Worm (Caenorhabditis elegans) whole organism, late embryonic: ENCODE data around the gene rps-25.

Experiments used
- fax-1 ChIP-seq: sonication (generic microtip); optimal IDR thresholded peaks from 2 replicates; lab custom pipeline; 2016; ENCODE audit warnings: missing genotype, missing genetic modification characterization, missing compliant biosample characterization
- syd-9 ChIP-seq: sonication (generic microtip); optimal IDR thresholded peaks from 2 replicates; lab custom pipeline; 2016; ENCODE audit warnings: mild to moderate bottlenecking, missing genetic modification characterization, moderate library complexity, missing compliant biosample characterization

DNA sequence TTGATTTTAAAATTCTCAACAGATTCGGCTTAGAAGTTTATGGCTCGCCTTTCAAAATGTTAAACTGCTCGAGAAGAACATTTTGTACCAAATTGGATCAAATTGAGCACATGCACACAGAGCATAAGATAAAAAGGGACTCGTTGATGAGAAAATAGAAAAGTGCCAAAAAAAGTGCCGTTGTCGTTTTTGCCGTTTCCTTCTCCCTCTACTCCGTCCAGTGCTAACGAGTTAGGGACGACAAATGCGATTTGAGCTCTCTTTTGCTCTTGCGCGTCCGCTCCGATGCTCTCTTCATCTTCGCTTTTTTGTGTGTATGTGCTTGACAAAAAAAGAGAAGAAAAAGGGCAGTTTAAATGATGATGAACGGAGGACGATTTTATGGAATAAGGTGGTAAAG lies 32.3 kb downstream of the rps-25 start:
- TF ChIP-seq fax-1 (tag; lab: Kevin White, UChicago), result no peak
- TF ChIP-seq syd-9 (tag; lab: Kevin White, UChicago), result no peak
